Fruit fly (Drosophila melanogaster) whole organism, embryonic: ENCODE results near the gene CG2854.

ENCODE experiments used
- Antp ChIP-seq: fragments of 200-800 bp; sonication (Bioruptor generic); optimal IDR thresholded peaks from 3 replicates; lab custom pipeline; 2016; ENCODE audit warnings: missing biosample characterization, missing genetic modification characterization
- Asciz ChIP-seq: fragments of 200-800 bp; sonication (Bioruptor generic); optimal IDR thresholded peaks from 2 replicates; lab custom pipeline; 2017; ENCODE audit warnings: missing biosample characterization, mild to moderate bottlenecking, missing genetic modification characterization, missing genetic modification reagents
- BEAF-32 ChIP-seq: fragments of 200-800 bp; sonication (Bioruptor generic); optimal IDR thresholded peaks from 3 replicates; lab custom pipeline; 2017; ENCODE audit warnings: missing biosample characterization, missing genetic modification characterization, mild to moderate bottlenecking, moderate library complexity, missing genetic modification reagents
- Bgb ChIP-seq: fragments of 200-800 bp; sonication (Bioruptor generic); IDR thresholded peaks from 2 replicates; pipeline ENCODE4 v1.3.6; 2022; ENCODE audit warnings: missing biosample characterization, missing genetic modification characterization; ENCODE audit not compliant: partially characterized antibody
- CG10543 ChIP-seq: fragments of 200-800 bp; sonication (Bioruptor generic); optimal IDR thresholded peaks from 3 replicates; lab custom pipeline; 2017; ENCODE audit warnings: missing biosample characterization, mild to moderate bottlenecking, missing genetic modification characterization, moderate library complexity
- CG11247 ChIP-seq: fragments of 200-800 bp; sonication (Bioruptor generic); IDR thresholded peaks from 2 replicates; pipeline ENCODE4 v1.3.6; 2022; ENCODE audit warnings: missing biosample characterization, missing genetic modification characterization
- CG11456 ChIP-seq: fragments of 200-800 bp; sonication (Bioruptor generic); IDR thresholded peaks from 3 replicates; pipeline ENCODE4 v1.3.6; 2022; ENCODE audit warnings: missing biosample characterization, missing genetic modification characterization
- CG11696 ChIP-seq: fragments of 200-800 bp; sonication (Bioruptor generic); IDR thresholded peaks from 2 replicates; pipeline ENCODE4 v1.3.6; 2022; ENCODE audit warnings: missing biosample characterization, missing genetic modification characterization
- CG15011 ChIP-seq: fragments of 200-800 bp; sonication (Bioruptor generic); optimal IDR thresholded peaks from 3 replicates; lab custom pipeline; 2018; ENCODE audit warnings: missing biosample characterization, mild to moderate bottlenecking, missing genetic modification characterization
- CG1647 ChIP-seq: fragments of 200-800 bp; sonication (Bioruptor generic); optimal IDR thresholded peaks from 3 replicates; lab custom pipeline; 2016; ENCODE audit warnings: missing biosample characterization, missing genetic modification characterization
- CG17568 ChIP-seq: fragments of 200-800 bp; sonication (Bioruptor generic); optimal IDR thresholded peaks from 2 replicates; lab custom pipeline; 2018; ENCODE audit warnings: missing biosample characterization, mild to moderate bottlenecking, missing genetic modification characterization, moderate library complexity
- CG1832 ChIP-seq: fragments of 200-800 bp; sonication (Bioruptor generic); optimal IDR thresholded peaks from 2 replicates; lab custom pipeline; 2017; ENCODE audit warnings: missing biosample characterization, mild to moderate bottlenecking, missing genetic modification characterization, inconsistent platforms
- CG2202 ChIP-seq: fragments of 200-800 bp; sonication (Bioruptor generic); optimal IDR thresholded peaks from 2 replicates; lab custom pipeline; 2018; ENCODE audit warnings: missing biosample characterization, mild to moderate bottlenecking, missing genetic modification characterization
- CG30403 ChIP-seq: fragments of 200-800 bp; sonication (Bioruptor generic); optimal IDR thresholded peaks from 3 replicates; lab custom pipeline; 2016; ENCODE audit warnings: missing biosample characterization, missing genetic modification characterization
- CG33557 ChIP-seq: fragments of 200-800 bp; sonication (Bioruptor generic); optimal IDR thresholded peaks from 2 replicates; lab custom pipeline; 2019; ENCODE audit warnings: missing biosample characterization, mild to moderate bottlenecking, missing genetic modification characterization, moderate library complexity
- CG4360 ChIP-seq: fragments of 200-800 bp; sonication (Bioruptor generic); IDR thresholded peaks from 2 replicates; pipeline ENCODE4 v1.3.6; 2022; ENCODE audit warnings: missing biosample characterization, missing genetic modification characterization
- CG5180 ChIP-seq: fragments of 200-800 bp; sonication (Bioruptor generic); optimal IDR thresholded peaks from 3 replicates; lab custom pipeline; 2017; ENCODE audit warnings: missing biosample characterization, missing genetic modification characterization, mild to moderate bottlenecking, moderate library complexity, missing genetic modification reagents
- CG6654 ChIP-seq: fragments of 200-800 bp; sonication (Bioruptor generic); optimal IDR thresholded peaks from 2 replicates; lab custom pipeline; 2017; ENCODE audit warnings: missing biosample characterization, mild to moderate bottlenecking, missing genetic modification characterization
- CG6813 ChIP-seq: fragments of 200-800 bp; sonication (Bioruptor generic); optimal IDR thresholded peaks from 2 replicates; lab custom pipeline; 2017; ENCODE audit warnings: missing biosample characterization, missing genetic modification characterization, mild to moderate bottlenecking, moderate library complexity, missing genetic modification reagents
- CG8765 ChIP-seq: fragments of 200-800 bp; sonication (Bioruptor generic); IDR thresholded peaks from 2 replicates; pipeline ENCODE4 v1.3.6; 2022; ENCODE audit warnings: missing biosample characterization, missing genetic modification characterization
- CG9437 ChIP-seq: fragments of 200-800 bp; sonication (Bioruptor generic); optimal IDR thresholded peaks from 2 replicates; lab custom pipeline; 2018; ENCODE audit warnings: missing biosample characterization, mild to moderate bottlenecking, missing genetic modification characterization
- CG9797 ChIP-seq: fragments of 200-800 bp; sonication (Bioruptor generic); optimal IDR thresholded peaks from 3 replicates; lab custom pipeline; 2018; ENCODE audit warnings: missing biosample characterization, mild to moderate bottlenecking, missing genetic modification characterization
- CoRest ChIP-seq: fragments of 200-800 bp; sonication (Bioruptor generic); optimal IDR thresholded peaks from 3 replicates; lab custom pipeline; 2018; ENCODE audit warnings: missing biosample characterization, mild to moderate bottlenecking, missing genetic modification characterization, moderate library complexity
- Elba2 ChIP-seq: fragments of 200-800 bp; sonication (Bioruptor generic); optimal IDR thresholded peaks from 3 replicates; lab custom pipeline; 2016; ENCODE audit warnings: missing biosample characterization, missing genetic modification characterization
- Hsf ChIP-seq: fragments of 200-800 bp; sonication (Bioruptor generic); optimal IDR thresholded peaks from 3 replicates; lab custom pipeline; 2016; ENCODE audit warnings: missing biosample characterization, missing genetic modification characterization
- MTF-1 ChIP-seq: fragments of 200-800 bp; sonication (Bioruptor generic); optimal IDR thresholded peaks from 2 replicates; lab custom pipeline; 2018; ENCODE audit warnings: missing biosample characterization, mild to moderate bottlenecking, missing genetic modification characterization, borderline replicate concordance
- Max ChIP-seq: fragments of 200-800 bp; sonication (Bioruptor generic); optimal IDR thresholded peaks from 2 replicates; lab custom pipeline; 2016; ENCODE audit warnings: missing biosample characterization, mild to moderate bottlenecking, missing genetic modification characterization
- Opbp ChIP-seq: fragments of 200-800 bp; sonication (Bioruptor generic); IDR thresholded peaks from 3 replicates; pipeline ENCODE4 v1.3.6; 2022; ENCODE audit warnings: missing biosample characterization, missing genetic modification characterization; ENCODE audit not compliant: partially characterized antibody
- Taf1 ChIP-seq: fragments of 200-800 bp; sonication (Bioruptor generic); IDR thresholded peaks from 2 replicates; pipeline ENCODE4 v1.3.6; 2022; ENCODE audit warnings: missing biosample characterization, missing genetic modification characterization
- btn ChIP-seq: fragments of 200-800 bp; sonication (Bioruptor generic); optimal IDR thresholded peaks from 2 replicates; lab custom pipeline; 2016; ENCODE audit warnings: missing biosample characterization, missing genetic modification characterization
- cg ChIP-seq: fragments of 200-800 bp; sonication (Bioruptor generic); optimal IDR thresholded peaks from 3 replicates; lab custom pipeline; 2019; ENCODE audit warnings: missing biosample characterization, mild to moderate bottlenecking, missing genetic modification characterization, moderate library complexity
- chm ChIP-seq: fragments of 200-800 bp; sonication (Bioruptor generic); IDR thresholded peaks from 2 replicates; pipeline ENCODE4 v1.3.6; 2022; ENCODE audit warnings: missing biosample characterization, missing genetic modification characterization
- crol ChIP-seq: fragments of 200-800 bp; sonication (Bioruptor generic); IDR thresholded peaks from 2 replicates; pipeline ENCODE4 v1.3.6; 2022; ENCODE audit warnings: missing biosample characterization, missing genetic modification characterization
- dm ChIP-seq: fragments of 200-800 bp; sonication (Bioruptor generic); optimal IDR thresholded peaks from 3 replicates; lab custom pipeline; 2016; ENCODE audit warnings: missing biosample characterization, missing genetic modification characterization
- en ChIP-seq: fragments of 200-800 bp; sonication (Bioruptor generic); optimal IDR thresholded peaks from 2 replicates; lab custom pipeline; 2016; ENCODE audit warnings: missing biosample characterization, missing genetic modification characterization
- fd3F ChIP-seq: fragments of 200-800 bp; sonication (Bioruptor generic); optimal IDR thresholded peaks from 2 replicates; lab custom pipeline; 2018; ENCODE audit warnings: missing biosample characterization, mild to moderate bottlenecking, missing genetic modification characterization, moderate library complexity
- gce ChIP-seq: fragments of 200-800 bp; sonication (Bioruptor generic); IDR thresholded peaks from 3 replicates; pipeline ENCODE4 v1.3.6; 2022; ENCODE audit warnings: missing biosample characterization, missing genetic modification characterization
- hkb ChIP-seq, 2 experiments: fragments of 200-800 bp in 1 of 2; fragments of >200 bp in 1 of 2; sonication (Bioruptor generic) in 1 of 2; IDR thresholded peaks in 1 of 2; optimal IDR thresholded peaks in 1 of 2; 2 replicates each; pipeline versions ENCODE4 v1.3.6 to Lab custom; 2017 to 2022; ENCODE audit warnings: missing biosample characterization in 1 of 2, missing genetic modification characterization in 1 of 2
- kah ChIP-seq: fragments of 200-800 bp; sonication (Bioruptor generic); optimal IDR thresholded peaks from 2 replicates; lab custom pipeline; 2018; ENCODE audit warnings: missing biosample characterization, mild to moderate bottlenecking, missing genetic modification characterization
- ken ChIP-seq: fragments of 200-800 bp; sonication (Bioruptor generic); IDR thresholded peaks from 3 replicates; pipeline ENCODE4 v1.3.6; 2022; ENCODE audit warnings: missing biosample characterization, missing genetic modification characterization
- mirr ChIP-seq: fragments of 200-800 bp; sonication (Bioruptor generic); optimal IDR thresholded peaks from 3 replicates; lab custom pipeline; 2018; ENCODE audit warnings: missing biosample characterization, mild to moderate bottlenecking, missing genetic modification characterization
- mld ChIP-seq: fragments of 200-800 bp; sonication (Bioruptor generic); IDR thresholded peaks from 3 replicates; pipeline ENCODE4 v1.3.6; 2022; ENCODE audit warnings: missing biosample characterization, missing genetic modification characterization; ENCODE audit not compliant: partially characterized antibody
- nau ChIP-seq: fragments of 200-800 bp; sonication (Bioruptor generic); optimal IDR thresholded peaks from 3 replicates; lab custom pipeline; 2017; ENCODE audit warnings: missing biosample characterization, mild to moderate bottlenecking, missing genetic modification characterization, missing genetic modification reagents
- p53 ChIP-seq: fragments of 200-800 bp; sonication (Bioruptor generic); optimal IDR thresholded peaks from 2 replicates; lab custom pipeline; 2016; ENCODE audit warnings: missing biosample characterization, missing genetic modification characterization
- phol ChIP-seq: fragments of 200-800 bp; sonication (Bioruptor generic); optimal IDR thresholded peaks from 3 replicates; lab custom pipeline; 2018; ENCODE audit warnings: missing biosample characterization, mild to moderate bottlenecking, missing genetic modification characterization, moderate library complexity
- row ChIP-seq: fragments of 200-800 bp; sonication (Bioruptor generic); IDR thresholded peaks from 3 replicates; pipeline ENCODE4 v1.3.6; 2022; ENCODE audit warnings: missing biosample characterization, missing genetic modification characterization
- zfh2 ChIP-seq: fragments of 200-800 bp; sonication (Bioruptor generic); optimal IDR thresholded peaks from 2 replicates; lab custom pipeline; 2016; ENCODE audit warnings: missing biosample characterization, missing genetic modification characterization

CG2854 gene

DNA sequence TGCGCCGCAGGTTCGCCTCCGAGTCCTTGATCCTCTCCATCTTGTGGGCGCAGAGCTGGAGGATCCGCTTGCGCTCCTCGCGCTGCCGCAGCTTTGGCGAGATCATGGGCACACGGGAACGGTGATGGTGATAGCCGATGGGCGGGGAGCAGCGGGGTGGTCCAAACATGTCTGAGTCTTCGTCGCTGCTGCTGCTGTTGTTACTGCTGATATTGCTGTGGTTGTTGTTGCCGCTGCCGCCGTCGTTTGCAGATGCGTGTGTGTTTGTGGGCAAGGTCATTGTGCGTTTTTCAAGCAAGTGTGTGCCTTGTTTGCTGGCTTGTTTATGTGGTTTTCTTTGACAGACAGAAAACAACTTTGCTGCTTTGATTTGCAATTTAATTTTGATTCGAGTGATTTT is 34.5 kb upstream of the CG2854 start:
- TF ChIP-seq row (GFP tag; lab: Robert Waterston, UW): no peak
- TF ChIP-seq cg (GFP tag; lab: Kevin White, UChicago): peak; percentile 17
- TF ChIP-seq nau (GFP tag; lab: Kevin White, UChicago): no peak
- peak; percentile 81 for TF ChIP-seq CG4360
- no peak for TF ChIP-seq Elba2 (GFP tag; lab: Kevin White, UChicago)
- TF ChIP-seq CG10543 (GFP tag; lab: Kevin White, UChicago): no peak
- TF ChIP-seq p53 (GFP tag; lab: Kevin White, UChicago): no peak
- peak; percentile 47 for TF ChIP-seq CG5180 (GFP tag; lab: Kevin White, UChicago)
- TF ChIP-seq gce: no peak
- peak; percentile 56 for TF ChIP-seq crol (GFP tag; lab: Robert Waterston, UW)
- no peak for TF ChIP-seq CG6813
- TF ChIP-seq CG33557 (GFP tag; lab: Kevin White, UChicago): no peak
- TF ChIP-seq Max (GFP tag; lab: Kevin White, UChicago): no peak
- TF ChIP-seq chm (GFP tag; lab: Robert Waterston, UW): 0 out of 2 replicates have a peak, but pooled peaks have one; percentile 12
- TF ChIP-seq mirr (GFP tag; lab: Kevin White, UChicago): no peak

DNA sequence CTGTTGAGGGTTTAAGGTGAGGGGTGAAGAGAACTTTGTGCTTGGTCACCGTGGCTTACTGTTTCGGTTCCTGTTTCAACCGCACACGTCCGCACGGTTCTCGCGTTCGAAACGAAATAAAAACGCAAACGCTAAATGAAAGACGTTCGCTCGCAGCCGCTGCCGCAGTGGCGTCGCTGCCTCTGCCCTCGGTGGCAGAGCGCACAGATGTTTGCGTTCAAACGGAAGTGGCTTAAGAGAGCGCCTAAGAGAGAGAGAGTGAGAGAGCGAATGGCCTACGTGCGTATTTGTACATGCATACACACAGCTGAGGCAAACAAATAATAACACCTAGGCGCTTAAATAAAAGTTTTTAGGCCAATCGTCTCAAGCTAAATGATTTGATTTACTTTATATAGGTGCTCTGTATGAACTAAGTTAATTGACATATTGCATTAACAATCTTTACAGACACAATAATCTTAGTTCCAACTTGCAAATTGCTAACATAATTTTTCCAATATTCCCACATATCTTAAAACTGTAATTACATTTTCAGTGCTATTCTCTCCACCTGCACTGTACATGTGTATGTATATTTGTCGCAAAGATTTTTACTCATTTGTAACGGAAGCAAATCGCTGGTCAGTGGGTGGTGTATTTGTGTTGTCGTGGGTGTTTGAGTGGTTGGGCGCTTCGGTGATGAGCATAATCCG is 33.5 kb upstream of the CG2854 start, which contains the start of gene CG2865:
TSS of gene CG2865 (minus strand) at position 118 of the 695 bp plus-strand sequence.
- TF ChIP-seq CG17568 (GFP tag; lab: Kevin White, UChicago): peak; percentile 95
- no peak for TF ChIP-seq mld (GFP tag; lab: Robert Waterston, UW)
- TF ChIP-seq ken (GFP tag; lab: Robert Waterston, UW): peak; percentile 68; the same call in 1 of the 3 replicates
- TF ChIP-seq Asciz: peak; percentile 93
- peak; percentile 99 for TF ChIP-seq CG11696 (GFP tag; lab: Robert Waterston, UW)
- TF ChIP-seq CG11247 (GFP tag; lab: Robert Waterston, UW): peak; percentile 72
- TF ChIP-seq Opbp: peak; percentile 53; the same call in 2 of the 3 replicates
- TF ChIP-seq kah (GFP tag; lab: Kevin White, UChicago): peak; percentile 89
- TF ChIP-seq Bgb: peak; percentile 64
- TF ChIP-seq fd3F (GFP tag; lab: Kevin White, UChicago): peak; percentile 94
- TF ChIP-seq CoRest (tag; lab: Kevin White, UChicago): peak; percentile 97
- TF ChIP-seq btn (GFP tag; lab: Kevin White, UChicago): peak; percentile 68
- peak; percentile 91 for TF ChIP-seq CG9437 (GFP tag; lab: Kevin White, UChicago)
- TF ChIP-seq CG11456: peak; percentile 79
- TF ChIP-seq CG2202 (tag; lab: Kevin White, UChicago): peak; percentile 89
- TF ChIP-seq zfh2 (GFP tag; lab: Kevin White, UChicago): peak; percentile 88
- TF ChIP-seq CG6654: peak; percentile 76
- TF ChIP-seq CG9797: peak; percentile 11
- peak; percentile 92 for TF ChIP-seq phol
- TF ChIP-seq CG15011 (GFP tag; lab: Kevin White, UChicago): peak; percentile 94
- TF ChIP-seq Antp (GFP tag; lab: Kevin White, UChicago): peak; percentile 88
- peak; percentile 80 for TF ChIP-seq CG1647 (GFP tag; lab: Kevin White, UChicago)
- peak; percentile 94 for TF ChIP-seq CG30403 (GFP tag; lab: Kevin White, UChicago)
- peak; percentile 83 for TF ChIP-seq dm (GFP tag; lab: Kevin White, UChicago)
- TF ChIP-seq en (GFP tag; lab: Kevin White, UChicago): peak; percentile 75
- TF ChIP-seq hkb (optimal IDR thresholded peaks at IDR 0.05; lab: Kevin White, UChicago): no peak
- TF ChIP-seq hkb (GFP tag; IDR thresholded peaks at IDR 0.05; lab: Robert Waterston, UW): peak; percentile 92
- TF ChIP-seq Hsf (GFP tag; lab: Kevin White, UChicago): peak; percentile 94
- TF ChIP-seq CG6813: peak; percentile 95
- peak; percentile 53 for TF ChIP-seq MTF-1 (GFP tag; lab: Kevin White, UChicago)
- TF ChIP-seq CG1832 (GFP tag; lab: Kevin White, UChicago): no peak
- TF ChIP-seq Taf1 (GFP tag; lab: Robert Waterston, UW): peak; percentile 83
- peak; percentile 7 for TF ChIP-seq BEAF-32 (GFP tag; lab: Kevin White, UChicago)
- TF ChIP-seq CG8765: peak; percentile 70
